Fruit fly (Drosophila melanogaster) whole organism: ENCODE results near the gene scny.

ENCODE experiments used
- CG8478 ChIP-seq: fragments of >200 bp; optimal IDR thresholded peaks from 2 replicates; lab custom pipeline; 2018; ENCODE audit warnings: inconsistent platforms
- pan ChIP-seq: fragments of >200 bp; optimal IDR thresholded peaks from 2 replicates; lab custom pipeline; 2017
- usp ChIP-seq: fragments of >200 bp; optimal IDR thresholded peaks from 2 replicates; lab custom pipeline; 2017; ENCODE audit warnings: missing biosample characterization, missing genetic modification characterization, mixed read lengths

DNA sequence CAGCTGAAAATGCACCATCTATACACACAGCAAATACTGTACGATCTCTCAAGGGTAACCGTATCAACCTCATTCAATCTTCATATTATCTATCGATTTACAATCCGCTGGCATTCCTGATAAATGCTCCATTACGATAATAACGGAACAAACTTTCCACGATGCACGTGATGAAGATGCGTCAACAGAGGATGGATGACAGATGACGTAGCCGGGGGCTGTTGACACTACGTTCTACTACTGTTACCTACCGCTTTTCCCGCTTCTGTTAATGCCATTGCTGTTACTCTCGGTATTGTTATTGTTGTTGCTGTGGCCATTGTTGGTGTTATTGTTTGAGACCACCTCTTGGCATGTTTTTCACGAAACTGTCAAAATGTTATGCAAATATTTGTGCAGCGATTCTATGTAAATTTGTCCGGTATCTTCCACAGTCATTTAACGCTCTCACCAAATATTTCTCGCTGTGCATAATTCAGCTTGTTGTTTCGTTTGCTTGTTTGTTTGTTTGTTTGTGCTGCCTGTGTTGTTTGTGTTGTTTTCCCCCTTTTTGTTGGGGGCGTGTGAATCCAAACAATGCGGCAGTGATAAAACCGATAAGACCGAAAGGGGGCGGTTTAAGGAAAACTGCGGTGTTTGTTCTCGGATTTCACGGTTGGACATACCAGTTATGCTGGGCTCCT lies 55.1 kb downstream of the scny start:
- TF ChIP-seq CG8478 (lab: Kevin White, UChicago) (no peak), usp (GFP tag; lab: Kevin White, UChicago) (no peak), pan (lab: Kevin White, UChicago) (no peak)
